Fruit fly (Drosophila melanogaster) whole organism, wandering third instar larva: Measurements from ENCODE around the gene Adsl.

ENCODE experiments used
- Abd-B ChIP-seq: fragments of >200 bp; optimal IDR thresholded peaks from 2 replicates; lab custom pipeline; 2017; ENCODE audit warnings: missing biosample characterization, missing genetic modification characterization
- CG32264 ChIP-seq: fragments of 200-800 bp; sonication (Bioruptor generic); optimal IDR thresholded peaks from 2 replicates; lab custom pipeline; 2016; ENCODE audit warnings: missing biosample characterization, missing genetic modification characterization
- CG9705 ChIP-seq: fragments of 200-800 bp; sonication (Bioruptor generic); optimal IDR thresholded peaks from 2 replicates; lab custom pipeline; 2018; ENCODE audit warnings: missing biosample characterization, mild to moderate bottlenecking, missing genetic modification characterization
- CrebA ChIP-seq: fragments of 200-800 bp; sonication (Bioruptor generic); optimal IDR thresholded peaks from 2 replicates; lab custom pipeline; 2016; ENCODE audit warnings: missing biosample characterization, mild to moderate bottlenecking, missing genetic modification characterization, borderline replicate concordance
- Dfd ChIP-seq: fragments of >200 bp; optimal IDR thresholded peaks from 2 replicates; lab custom pipeline; 2017; ENCODE audit warnings: missing biosample characterization, missing genetic modification characterization
- GATAd ChIP-seq: sonication (Bioruptor generic); optimal IDR thresholded peaks from 2 replicates; lab custom pipeline; 2016; ENCODE audit warnings: missing biosample characterization, missing genetic modification characterization
- HLH106 ChIP-seq: fragments of 200-800 bp; optimal IDR thresholded peaks from 3 replicates; lab custom pipeline; 2019; ENCODE audit warnings: missing biosample characterization, mild to moderate bottlenecking, missing genetic modification characterization, moderate library complexity
- Hnf4 ChIP-seq: fragments of 200-800 bp; sonication (Bioruptor generic); optimal IDR thresholded peaks from 2 replicates; lab custom pipeline; 2016; ENCODE audit warnings: missing biosample characterization, mild to moderate bottlenecking, missing genetic modification characterization
- Hr78 ChIP-seq: fragments of >200 bp; optimal IDR thresholded peaks from 2 replicates; lab custom pipeline; 2017; ENCODE audit warnings: missing biosample characterization, missing genetic modification characterization
- Hr83 ChIP-seq: fragments of 200-300 bp; sonication (Bioruptor generic); optimal IDR thresholded peaks from 2 replicates; lab custom pipeline; 2016; ENCODE audit warnings: missing biosample characterization, mild to moderate bottlenecking, missing genetic modification characterization, moderate library complexity; ENCODE audit not compliant: poor library complexity, severe bottlenecking
- Mio ChIP-seq: sonication (Bioruptor generic); optimal IDR thresholded peaks from 2 replicates; lab custom pipeline; 2016; ENCODE audit warnings: missing biosample characterization, missing genetic modification characterization
- Myc ChIP-seq: fragments of >200 bp; optimal IDR thresholded peaks from 2 replicates; lab custom pipeline; 2017
- N ChIP-seq: fragments of >200 bp; optimal IDR thresholded peaks from 2 replicates; lab custom pipeline; 2018; ENCODE audit warnings: missing biosample characterization, missing external identifiers, missing genetic modification characterization
- OdsH ChIP-seq: fragments of 200-800 bp; sonication (Bioruptor generic); optimal IDR thresholded peaks from 2 replicates; lab custom pipeline; 2016; ENCODE audit warnings: missing biosample characterization, mild to moderate bottlenecking, missing genetic modification characterization
- Rel ChIP-seq, 2 experiments: fragments of 200-800 bp; sonication (Bioruptor generic) in 1 of 2; optimal IDR thresholded peaks; 2 replicates in 1 of 2; 3 replicates in 1 of 2; lab custom pipeline; 2016 to 2019; ENCODE audit warnings: mild to moderate bottlenecking in 2 of 2, missing biosample characterization in 2 of 2, missing genetic modification characterization in 2 of 2, moderate library complexity in 1 of 2
- Sp1 ChIP-seq: fragments of 200-800 bp; sonication (Bioruptor generic); optimal IDR thresholded peaks from 3 replicates; lab custom pipeline; 2019; ENCODE audit warnings: missing biosample characterization, mild to moderate bottlenecking, missing genetic modification characterization, moderate library complexity
- Vsx2 ChIP-seq: fragments of 200-300, 225-300 bp; sonication (Bioruptor generic); optimal IDR thresholded peaks from 2 replicates; lab custom pipeline; 2018; ENCODE audit warnings: missing biosample characterization, missing genetic modification characterization; ENCODE audit not compliant: partially characterized antibody
- br ChIP-seq: fragments of 200-800 bp; sonication (Bioruptor generic); optimal IDR thresholded peaks from 2 replicates; lab custom pipeline; 2016; ENCODE audit warnings: missing biosample characterization, missing genetic modification characterization
- brk ChIP-seq: fragments of 200-800 bp; sonication (Bioruptor generic); optimal IDR thresholded peaks from 2 replicates; lab custom pipeline; 2016; ENCODE audit warnings: missing biosample characterization, mild to moderate bottlenecking, missing genetic modification characterization
- dl ChIP-seq, 2 experiments: fragments of 175-275, 200-275 bp in 1 of 2; fragments of 200-275 bp in 1 of 2; sonication (Bioruptor generic); optimal IDR thresholded peaks; lab custom pipeline; 2018; ENCODE audit warnings: mild to moderate bottlenecking in 2 of 2, missing biosample characterization in 2 of 2, missing genetic modification characterization in 2 of 2, moderate library complexity in 2 of 2; ENCODE audit not compliant: partially characterized antibody in 2 of 2, insufficient read depth in 1 of 2
- dmrt93B ChIP-seq: fragments of 200-800 bp; sonication (Bioruptor generic); optimal IDR thresholded peaks from 2 replicates; lab custom pipeline; 2018; ENCODE audit warnings: missing biosample characterization, mild to moderate bottlenecking, missing genetic modification characterization
- ey ChIP-seq: fragments of 200-800 bp; sonication (Bioruptor generic); optimal IDR thresholded peaks from 2 replicates; lab custom pipeline; 2016; ENCODE audit warnings: missing biosample characterization, missing genetic modification characterization
- foxo ChIP-seq, 2 experiments: fragments of 200-800 bp; sonication (Bioruptor generic); optimal IDR thresholded peaks; 2 replicates in 1 of 2; 3 replicates in 1 of 2; lab custom pipeline; 2016 to 2017; ENCODE audit warnings: missing biosample characterization in 2 of 2, missing genetic modification characterization in 2 of 2
- fru ChIP-seq: fragments of 200-800 bp; sonication (Bioruptor generic); optimal IDR thresholded peaks from 3 replicates; lab custom pipeline; 2016; ENCODE audit warnings: missing biosample characterization, mild to moderate bottlenecking, missing genetic modification characterization
- h ChIP-seq: fragments of 200-800 bp; sonication (Bioruptor generic); optimal IDR thresholded peaks from 3 replicates; lab custom pipeline; 2016; ENCODE audit warnings: missing biosample characterization, mild to moderate bottlenecking, missing genetic modification characterization
- jim ChIP-seq: fragments of 175-275, 200-325 bp; sonication (Bioruptor generic); optimal IDR thresholded peaks from 2 replicates; lab custom pipeline; 2016; ENCODE audit warnings: missing biosample characterization, mild to moderate bottlenecking, missing genetic modification characterization
- lola ChIP-seq: fragments of >200 bp; optimal IDR thresholded peaks from 2 replicates; lab custom pipeline; 2017; ENCODE audit warnings: missing biosample characterization, missing genetic modification characterization
- pan ChIP-seq: fragments of >200 bp; optimal IDR thresholded peaks from 2 replicates; lab custom pipeline; 2017
- psq ChIP-seq: fragments of 200-800 bp; sonication (Bioruptor generic); optimal IDR thresholded peaks from 3 replicates; lab custom pipeline; 2017; ENCODE audit warnings: missing biosample characterization, mild to moderate bottlenecking, missing genetic modification characterization, moderate library complexity
- sage ChIP-seq: fragments of 200-800 bp; sonication (Bioruptor generic); optimal IDR thresholded peaks from 2 replicates; lab custom pipeline; 2016; ENCODE audit warnings: missing biosample characterization, mild to moderate bottlenecking, missing genetic modification characterization
- sv ChIP-seq: fragments of 200-800 bp; sonication (Bioruptor generic); optimal IDR thresholded peaks from 3 replicates; lab custom pipeline; 2016; ENCODE audit warnings: missing biosample characterization, missing genetic modification characterization
- tai ChIP-seq: sonication (Bioruptor generic); optimal IDR thresholded peaks from 2 replicates; lab custom pipeline; 2016; ENCODE audit warnings: missing biosample characterization, missing genetic modification characterization
- usp ChIP-seq: fragments of >200 bp; optimal IDR thresholded peaks from 2 replicates; lab custom pipeline; 2017; ENCODE audit warnings: missing biosample characterization, missing genetic modification characterization
- woc ChIP-seq: sonication (Bioruptor generic); optimal IDR thresholded peaks from 2 replicates; lab custom pipeline; 2016; ENCODE audit warnings: missing biosample characterization, mild to moderate bottlenecking, missing genetic modification characterization

Gene Adsl

DNA sequence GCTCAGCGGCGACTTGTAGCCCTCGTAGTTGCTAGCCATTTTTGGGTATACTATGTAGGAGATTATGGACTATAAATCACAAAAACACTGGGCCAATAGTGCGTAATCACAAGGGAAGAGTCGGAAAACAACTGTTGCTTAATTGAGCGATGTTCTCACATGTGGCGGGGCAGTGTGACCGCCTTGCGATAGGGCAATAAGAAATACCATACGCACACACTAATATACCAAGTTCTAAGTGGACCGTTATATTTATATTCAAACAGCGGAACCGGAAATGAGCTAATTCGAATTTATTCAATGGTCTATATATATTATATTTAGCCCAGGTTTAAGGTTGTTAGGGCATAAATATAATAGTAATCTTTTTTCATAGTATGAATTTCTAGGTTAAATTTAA is at the start of gene Adsl:
Gene Adsl, minus strand, starts transcription at position 165 of the 400 bp plus-strand sequence.
- TF ChIP-seq CrebA, result peak; percentile 32
- no peak for TF ChIP-seq fru
- TF ChIP-seq Vsx2, result no peak
- TF ChIP-seq OdsH, result peak; percentile 53
- TF ChIP-seq Sp1 (GFP tag; lab: Kevin White, UChicago), result peak; percentile 66
- TF ChIP-seq Hr83 (GFP tag; lab: Kevin White, UChicago), result peak; percentile 46
- no peak for TF ChIP-seq Mio (GFP tag; lab: Kevin White, UChicago)
- TF ChIP-seq psq (GFP tag; lab: Kevin White, UChicago), result no peak
- no peak for TF ChIP-seq dl (GFP tag; optimal IDR thresholded peaks at IDR 0.05; lab: Kevin White, UChicago; ENCODE audit: insufficient read depth in 1 of 2, partially characterized antibody in 2 of 2)
- TF ChIP-seq GATAd (GFP tag; lab: Kevin White, UChicago), result no peak
- no peak for TF ChIP-seq lola (GFP tag; lab: Kevin White, UChicago)
- TF ChIP-seq brk (GFP tag; lab: Kevin White, UChicago), result no peak
- TF ChIP-seq sage, result peak; percentile 34
- peak; percentile 63 for TF ChIP-seq dmrt93B (GFP tag; lab: Kevin White, UChicago)
- peak in 1 of 2 experiments; percentile 37 for TF ChIP-seq foxo (GFP tag; optimal IDR thresholded peaks at IDR 0.05; lab: Kevin White, UChicago)
- no peak for TF ChIP-seq Myc
- no peak for TF ChIP-seq Abd-B (GFP tag; lab: Kevin White, UChicago)
- TF ChIP-seq HLH106 (tag; lab: Kevin White, UChicago), result peak; percentile 54
- no peak for TF ChIP-seq ey (GFP tag; lab: Kevin White, UChicago)
- peak; percentile 29 for TF ChIP-seq br
- TF ChIP-seq h (GFP tag; lab: Kevin White, UChicago), result peak; percentile 57
- no peak for TF ChIP-seq Dfd (GFP tag; lab: Kevin White, UChicago)
- TF ChIP-seq Hnf4 (GFP tag; lab: Kevin White, UChicago), result peak; percentile 38
- TF ChIP-seq woc, result no peak
- no peak for TF ChIP-seq Hr78 (GFP tag; lab: Kevin White, UChicago)
- TF ChIP-seq pan, result no peak
- no peak for TF ChIP-seq usp (GFP tag; lab: Kevin White, UChicago)
- peak; percentile 65 for TF ChIP-seq CG9705 (GFP tag; lab: Kevin White, UChicago)
- TF ChIP-seq sv, result peak; percentile 15

DNA sequence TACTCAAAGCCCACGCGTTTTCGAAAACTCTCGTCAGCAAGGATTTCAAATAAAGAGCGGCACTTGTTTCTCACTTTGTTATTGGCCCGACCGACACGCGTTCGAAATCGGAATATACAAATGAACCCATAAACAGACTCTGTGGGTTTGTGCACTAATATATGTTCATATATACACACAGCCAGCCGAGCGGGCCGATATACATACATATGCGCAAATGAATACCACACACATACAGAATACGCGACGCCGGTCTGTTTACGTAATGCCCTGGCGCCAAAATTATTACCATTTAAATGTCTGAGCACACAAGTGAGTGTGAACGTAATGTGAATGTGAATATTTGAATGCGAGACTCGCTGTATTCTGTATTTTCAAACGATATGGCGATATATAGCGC is 46.8 kb upstream of the Adsl start:
- TF ChIP-seq usp (GFP tag; lab: Kevin White, UChicago) (no peak), CG9705 (GFP tag; lab: Kevin White, UChicago) (no peak), Myc (no peak), Hr83 (GFP tag; lab: Kevin White, UChicago) (peak; percentile 5), h (GFP tag; lab: Kevin White, UChicago) (peak; percentile 62), ey (GFP tag; lab: Kevin White, UChicago) (no peak), Sp1 (GFP tag; lab: Kevin White, UChicago) (no peak), woc (no peak), N (no peak), tai (no peak), Rel (GFP tag; optimal IDR thresholded peaks at IDR 0.05; lab: Kevin White, UChicago) (no peak), Rel (tag; optimal IDR thresholded peaks at IDR 0.05; lab: Kevin White, UChicago) (no peak), CG32264 (no peak), OdsH (no peak)

DNA sequence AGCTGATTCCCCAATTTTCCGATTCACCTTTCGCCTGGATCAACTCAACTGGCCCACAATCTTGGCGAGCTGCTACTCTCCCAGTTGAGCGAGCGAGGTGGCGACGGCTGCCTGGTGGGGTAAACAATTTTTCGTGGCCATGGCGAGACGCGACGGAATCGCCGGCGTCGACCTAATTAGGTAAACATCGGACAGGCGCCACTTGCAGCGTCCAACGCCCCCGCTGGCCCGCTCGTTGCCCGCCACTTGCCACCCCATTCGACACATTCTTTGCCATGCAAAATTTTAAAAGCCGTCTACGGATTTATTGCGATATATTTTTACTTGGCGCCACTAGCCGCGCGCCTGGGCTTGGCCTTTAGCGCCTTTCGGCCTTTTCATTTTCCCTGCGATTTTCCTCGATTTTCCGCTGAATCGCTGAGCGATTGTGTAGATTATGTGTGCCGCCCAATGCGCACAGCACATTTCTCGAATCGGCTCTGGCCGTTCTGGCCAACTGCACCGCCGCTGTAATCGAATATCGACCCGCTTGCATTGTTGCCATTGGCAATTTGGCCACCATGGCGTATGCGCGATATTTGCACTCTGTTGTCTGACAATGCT is 46.0 kb upstream of the Adsl start:
- TF ChIP-seq HLH106 (tag; lab: Kevin White, UChicago) (no peak), foxo (GFP tag; optimal IDR thresholded peaks at IDR 0.05; lab: Kevin White, UChicago) (no peak), woc (no peak), br (no peak), Vsx2 (no peak), Hnf4 (GFP tag; lab: Kevin White, UChicago) (no peak), OdsH (no peak), Dfd (GFP tag; lab: Kevin White, UChicago) (no peak), usp (GFP tag; lab: Kevin White, UChicago) (no peak), ey (GFP tag; lab: Kevin White, UChicago) (no peak)

DNA sequence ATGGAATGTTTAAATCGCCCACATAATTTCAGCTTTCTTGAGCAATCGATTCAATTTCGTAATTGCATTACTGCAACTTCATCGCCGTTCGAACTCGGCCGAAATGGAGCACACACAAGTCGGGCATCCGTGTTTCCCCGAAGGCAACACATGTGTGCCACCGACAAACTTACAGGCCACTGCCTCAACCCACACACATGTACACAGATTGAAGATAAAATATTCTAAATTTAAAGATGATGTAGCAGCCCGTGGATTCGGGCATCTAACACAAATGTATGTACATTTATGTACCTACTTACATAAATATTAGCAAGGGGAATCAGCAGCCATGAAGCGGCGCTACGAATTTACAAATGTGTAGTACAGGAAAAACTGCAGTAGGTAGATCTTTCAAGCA is 45.2 kb upstream of the Adsl start:
- TF ChIP-seq lola (GFP tag; lab: Kevin White, UChicago), result no peak
- no peak for TF ChIP-seq HLH106 (tag; lab: Kevin White, UChicago)
- TF ChIP-seq OdsH, result no peak
- TF ChIP-seq jim (GFP tag; lab: Kevin White, UChicago), result no peak
- TF ChIP-seq Dfd (GFP tag; lab: Kevin White, UChicago), result no peak
- TF ChIP-seq foxo (GFP tag; optimal IDR thresholded peaks at IDR 0.05; lab: Kevin White, UChicago), result no peak
- TF ChIP-seq Hr83 (GFP tag; lab: Kevin White, UChicago), result no peak
- TF ChIP-seq Hr78 (GFP tag; lab: Kevin White, UChicago), result no peak
- no peak for TF ChIP-seq ey (GFP tag; lab: Kevin White, UChicago)
- no peak for TF ChIP-seq CG9705 (GFP tag; lab: Kevin White, UChicago)
- TF ChIP-seq sv, result no peak
- TF ChIP-seq h (GFP tag; lab: Kevin White, UChicago), result no peak
